Worm (Caenorhabditis elegans) whole organism, late embryonic: ENCODE measurements around the gene pitr-3.

Experiments
- C38D4.7 ChIP-seq: fragments of 200-800 bp; sonication (Bioruptor generic); optimal IDR thresholded peaks from 2 replicates; lab custom pipeline; 2018; ENCODE audit warnings: mild to moderate bottlenecking, missing genetic modification characterization, moderate library complexity, missing compliant biosample characterization
- Y22D7AL.16 ChIP-seq: sonication (generic microtip); optimal IDR thresholded peaks from 2 replicates; lab custom pipeline; 2016; ENCODE audit warnings: missing genetic modification characterization, missing compliant biosample characterization
- ceh-24 ChIP-seq: sonication (generic microtip); optimal IDR thresholded peaks from 2 replicates; lab custom pipeline; 2016; ENCODE audit warnings: mild to moderate bottlenecking, missing genetic modification characterization, missing compliant biosample characterization
- ceh-34 ChIP-seq: sonication (generic microtip); optimal IDR thresholded peaks from 2 replicates; lab custom pipeline; 2016; ENCODE audit warnings: mild to moderate bottlenecking, missing genetic modification characterization, missing compliant biosample characterization
- ceh-45 ChIP-seq: fragments of 200-800 bp; sonication (Bioruptor generic); IDR thresholded peaks from 2 replicates; pipeline ENCODE4 v1.3.6; 2022; ENCODE audit warnings: missing genetic modification reagents, missing genetic modification characterization, missing compliant biosample characterization
- ceh-48 ChIP-seq: sonication (generic microtip); optimal IDR thresholded peaks from 2 replicates; lab custom pipeline; 2016; ENCODE audit warnings: missing genetic modification characterization, inconsistent platforms, missing compliant biosample characterization
- ceh-6 ChIP-seq: fragments of 200-800 bp; sonication (Bioruptor generic); optimal IDR thresholded peaks from 2 replicates; lab custom pipeline; 2018; ENCODE audit warnings: mild to moderate bottlenecking, missing genetic modification characterization, missing compliant biosample characterization
- che-1 ChIP-seq: sonication (generic microtip); optimal IDR thresholded peaks from 2 replicates; lab custom pipeline; 2016; ENCODE audit warnings: mild to moderate bottlenecking, missing genetic modification characterization, missing compliant biosample characterization
- dve-1 ChIP-seq: sonication (generic microtip); optimal IDR thresholded peaks from 2 replicates; lab custom pipeline; 2017; ENCODE audit warnings: antibody characterized with exemption, mild to moderate bottlenecking, missing genetic modification characterization, missing compliant biosample characterization
- elt-2 ChIP-seq: sonication (generic microtip); optimal IDR thresholded peaks from 2 replicates; lab custom pipeline; 2016; ENCODE audit warnings: missing genetic modification reagents, missing genetic modification characterization, missing compliant biosample characterization
- eyg-1 ChIP-seq: sonication (generic microtip); optimal IDR thresholded peaks from 2 replicates; lab custom pipeline; 2016; ENCODE audit warnings: missing genotype, missing genetic modification characterization, missing compliant biosample characterization
- fax-1 ChIP-seq: sonication (generic microtip); optimal IDR thresholded peaks from 2 replicates; lab custom pipeline; 2016; ENCODE audit warnings: missing genotype, missing genetic modification characterization, missing compliant biosample characterization
- fkh-10 ChIP-seq: fragments of 150-350 bp; optimal IDR thresholded peaks from 2 replicates; lab custom pipeline; 2014; ENCODE audit warnings: missing biosample characterization, missing genetic modification reagents, missing genetic modification characterization
- gmeb-2 ChIP-seq: sonication (generic microtip); optimal IDR thresholded peaks from 2 replicates; lab custom pipeline; 2016; ENCODE audit warnings: missing genetic modification characterization, inconsistent platforms, missing compliant biosample characterization
- hlh-30 ChIP-seq: sonication (generic microtip); optimal IDR thresholded peaks from 2 replicates; lab custom pipeline; 2017; ENCODE audit warnings: antibody characterized with exemption, missing genetic modification characterization, missing compliant biosample characterization; ENCODE audit not compliant: insufficient read depth
- hlh-8 ChIP-seq: sonication (generic microtip); optimal IDR thresholded peaks from 2 replicates; lab custom pipeline; 2016; ENCODE audit warnings: missing genotype, missing genetic modification characterization, missing compliant biosample characterization
- lin-11 ChIP-seq: fragments of 200-800 bp; sonication (Bioruptor generic); optimal IDR thresholded peaks from 2 replicates; lab custom pipeline; 2018; ENCODE audit warnings: mild to moderate bottlenecking, missing genetic modification characterization, missing compliant biosample characterization
- madf-2 ChIP-seq: sonication (generic microtip); optimal IDR thresholded peaks from 2 replicates; lab custom pipeline; 2017; ENCODE audit warnings: missing genetic modification characterization, missing compliant biosample characterization
- nhr-232 ChIP-seq: sonication (generic microtip); optimal IDR thresholded peaks from 2 replicates; lab custom pipeline; 2016; ENCODE audit warnings: missing genetic modification characterization, missing compliant biosample characterization
- pag-3 ChIP-seq: sonication (generic microtip); optimal IDR thresholded peaks from 2 replicates; lab custom pipeline; 2016; ENCODE audit warnings: missing compliant biosample characterization, missing genetic modification characterization, borderline replicate concordance
- pat-9 ChIP-seq: fragments of 200-800 bp; sonication (Bioruptor generic); optimal IDR thresholded peaks from 2 replicates; lab custom pipeline; 2018; ENCODE audit warnings: mild to moderate bottlenecking, missing genetic modification characterization, moderate library complexity, missing compliant biosample characterization
- pha-2 ChIP-seq: sonication (generic microtip); optimal IDR thresholded peaks from 2 replicates; lab custom pipeline; 2017; ENCODE audit warnings: mild to moderate bottlenecking, missing genetic modification characterization, missing compliant biosample characterization
- pha-4 ChIP-seq: fragments of 150-350 bp; optimal IDR thresholded peaks from 2 replicates; lab custom pipeline; 2018; ENCODE audit warnings: missing biosample characterization, missing genetic modification reagents, missing genetic modification characterization
- sdc-2 ChIP-seq: sonication (generic microtip); optimal IDR thresholded peaks from 2 replicates; lab custom pipeline; 2016; ENCODE audit warnings: missing genotype, missing genetic modification characterization, missing compliant biosample characterization
- syd-9 ChIP-seq: sonication (generic microtip); optimal IDR thresholded peaks from 2 replicates; lab custom pipeline; 2016; ENCODE audit warnings: mild to moderate bottlenecking, missing genetic modification characterization, moderate library complexity, missing compliant biosample characterization
- tbx-2 ChIP-seq: sonication (generic microtip); optimal IDR thresholded peaks from 2 replicates; lab custom pipeline; 2016; ENCODE audit warnings: missing genetic modification characterization, missing compliant biosample characterization
- ttx-3 ChIP-seq: sonication (generic microtip); optimal IDR thresholded peaks from 2 replicates; lab custom pipeline; 2016; ENCODE audit warnings: missing genetic modification reagents, missing genetic modification characterization, missing compliant biosample characterization
- unc-55 ChIP-seq: sonication (generic microtip); optimal IDR thresholded peaks from 2 replicates; lab custom pipeline; 2017; ENCODE audit warnings: missing biosample characterization, missing genetic modification reagents, missing genetic modification characterization
- zip-5 ChIP-seq: sonication (generic microtip); optimal IDR thresholded peaks from 2 replicates; lab custom pipeline; 2016; ENCODE audit warnings: missing genetic modification characterization, missing compliant biosample characterization
- ztf-16 ChIP-seq: sonication (generic microtip); optimal IDR thresholded peaks from 2 replicates; lab custom pipeline; 2017; ENCODE audit warnings: missing genetic modification characterization, missing compliant biosample characterization

pitr-3 gene

ce11 chrV:9109281-9109680, 31.9 kb downstream of the pitr-3 start, which contains the start of gene pqn-31:
TSS of gene pqn-31 (plus strand) at chrV:9109581.
- TF ChIP-seq fax-1 (tag; lab: Kevin White, UChicago): no peak
- TF ChIP-seq, all 69 proteins: peak for 0

DNA sequence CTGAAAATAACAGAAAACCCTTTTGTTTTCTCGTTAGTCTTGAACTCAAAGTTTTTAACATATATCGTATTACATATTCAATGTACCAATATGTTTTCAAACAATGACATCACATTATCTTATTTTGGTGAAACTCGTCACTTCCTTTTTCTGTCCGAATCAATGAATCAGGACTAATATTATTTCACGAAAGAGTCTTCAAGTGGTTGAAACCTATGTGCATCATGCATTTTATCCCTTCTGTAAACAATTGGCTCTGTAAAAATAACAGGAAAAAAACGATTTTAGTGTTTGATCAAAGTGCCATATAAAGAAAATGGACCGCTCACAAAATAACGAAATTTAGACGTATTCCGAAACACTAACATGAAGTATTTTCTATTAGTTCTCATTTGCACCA, 33.0 kb downstream of the pitr-3 start, which contains the start of gene F21C10.18:
Gene F21C10.18, plus strand, starts transcription at position 301 of the 400 bp plus-strand sequence.
- TF ChIP-seq ztf-16 (tag; lab: Kevin White, UChicago) (no peak), ceh-6 (GFP tag; lab: Kevin White, UChicago) (no peak), pag-3 (tag; lab: Kevin White, UChicago) (no peak), tbx-2 (tag; lab: Kevin White, UChicago) (no peak), syd-9 (tag; lab: Kevin White, UChicago) (no peak), nhr-232 (tag; lab: Kevin White, UChicago) (no peak), fkh-10 (GFP tag; lab: Kevin White, UChicago) (no peak), C38D4.7 (GFP tag; lab: Kevin White, UChicago) (no peak), hlh-30 (no peak)

- no peak for TF ChIP-seq ceh-34
- TF ChIP-seq ztf-16 (tag; lab: Kevin White, UChicago): no peak
- TF ChIP-seq ceh-45 (GFP tag; lab: Robert Waterston, UW): no peak
- TF ChIP-seq Y22D7AL.16 (tag; lab: Kevin White, UChicago): no peak
- no peak for TF ChIP-seq dve-1 (tag; lab: Kevin White, UChicago)
- TF ChIP-seq pha-4: no peak
- TF ChIP-seq pha-2 (tag; lab: Kevin White, UChicago): no peak
- no peak for TF ChIP-seq syd-9 (tag; lab: Kevin White, UChicago)
- TF ChIP-seq hlh-8: no peak
- no peak for TF ChIP-seq che-1 (tag; lab: Kevin White, UChicago)
- no peak for TF ChIP-seq sdc-2
- no peak for TF ChIP-seq ceh-6 (GFP tag; lab: Kevin White, UChicago)
- TF ChIP-seq eyg-1 (tag; lab: Kevin White, UChicago): no peak
- TF ChIP-seq madf-2: no peak
- no peak for TF ChIP-seq ttx-3 (tag; lab: Kevin White, UChicago)
Observed at ce11 chrV:9101062-9101461, 40.1 kb downstream of the pitr-3 start, which contains the start of gene frpr-6. TSS of gene frpr-6 (minus strand) at chrV:9101162.

DNA sequence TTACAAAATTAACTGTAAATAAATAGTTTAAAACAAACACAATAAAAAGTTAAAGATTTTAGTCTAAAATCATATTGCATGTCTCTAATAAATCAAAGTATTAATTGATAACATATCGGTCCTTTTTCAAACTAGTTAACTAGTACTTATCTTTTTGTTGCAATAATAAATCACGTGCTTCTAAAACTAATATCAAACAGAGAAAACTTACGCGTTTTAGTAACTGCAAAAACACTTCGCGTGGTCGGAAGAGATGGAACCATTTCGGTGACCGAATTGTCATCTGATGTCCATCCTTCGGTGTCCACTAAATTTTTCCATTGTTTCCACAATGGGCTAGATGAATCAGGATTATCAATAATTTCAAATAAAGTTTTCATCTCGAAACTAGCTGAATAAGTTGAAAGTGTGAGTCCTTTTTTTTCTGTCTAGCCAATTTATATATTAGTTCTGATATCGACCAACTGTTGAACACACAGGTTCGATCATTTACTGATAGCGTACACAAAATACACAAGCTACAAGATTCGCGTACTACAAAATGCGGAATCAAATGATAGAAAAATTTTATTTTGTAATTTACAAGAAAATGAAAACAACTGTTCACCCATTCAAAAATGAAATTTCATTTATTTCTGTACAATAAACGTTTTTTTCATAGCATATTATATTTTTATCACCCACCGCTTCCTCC, 42.8 kb downstream of the pitr-3 start, which contains the start of gene F21C10.9:
Gene F21C10.9, minus strand, starts transcription at position 417 of the 694 bp plus-strand sequence.
- no peak for TF ChIP-seq pat-9 (tag; lab: Kevin White, UChicago)
- TF ChIP-seq ceh-24 (tag; lab: Kevin White, UChicago): no peak
- no peak for TF ChIP-seq zip-5
- no peak for TF ChIP-seq gmeb-2 (tag; lab: Kevin White, UChicago)
- TF ChIP-seq madf-2: no peak
- no peak for TF ChIP-seq unc-55 (GFP tag; lab: Kevin White, UChicago)
- TF ChIP-seq lin-11 (tag; lab: Kevin White, UChicago): no peak
- no peak for TF ChIP-seq Y22D7AL.16 (tag; lab: Kevin White, UChicago)

- TF ChIP-seq ceh-45 (GFP tag; lab: Robert Waterston, UW) (no peak), ceh-48 (tag; lab: Kevin White, UChicago) (no peak), unc-55 (GFP tag; lab: Kevin White, UChicago) (no peak), sdc-2 (no peak), ztf-16 (tag; lab: Kevin White, UChicago) (no peak), elt-2 (tag; lab: Kevin White, UChicago) (no peak), hlh-8 (no peak)
Observed at ce11 chrV:9097213-9097612, 44.0 kb downstream of the pitr-3 start.
